Worm (Caenorhabditis elegans) whole organism, early embryonic: ENCODE data around the gene tbx-43.

Source experiments
- B0310.2 ChIP-seq: sonication (generic microtip); optimal IDR thresholded peaks from 2 replicates; lab custom pipeline; 2016; ENCODE audit warnings: mild to moderate bottlenecking, missing genetic modification characterization, missing compliant biosample characterization
- F13C5.2 ChIP-seq: sonication (generic microtip); optimal IDR thresholded peaks from 2 replicates; lab custom pipeline; 2017; ENCODE audit warnings: mild to moderate bottlenecking, missing genetic modification characterization, inconsistent platforms, missing compliant biosample characterization
- aly-1 ChIP-seq: sonication (generic microtip); optimal IDR thresholded peaks from 2 replicates; lab custom pipeline; 2016; ENCODE audit warnings: missing genetic modification characterization, missing compliant biosample characterization
- ama-1 ChIP-seq: fragments of 150-350 bp; optimal IDR thresholded peaks from 2 replicates; lab custom pipeline; 2014
- ceh-13 ChIP-seq: fragments of 200-800 bp; sonication (Bioruptor generic); optimal IDR thresholded peaks from 2 replicates; lab custom pipeline; 2018; ENCODE audit warnings: mild to moderate bottlenecking, missing genetic modification characterization, missing compliant biosample characterization
- ceh-36 ChIP-seq: sonication (generic microtip); optimal IDR thresholded peaks from 2 replicates; lab custom pipeline; 2016; ENCODE audit warnings: missing genetic modification characterization, inconsistent platforms, missing compliant biosample characterization
- ets-7 ChIP-seq: sonication (generic microtip); optimal IDR thresholded peaks from 2 replicates; lab custom pipeline; 2016; ENCODE audit warnings: missing genotype, missing genetic modification characterization, missing compliant biosample characterization
- flt-1 ChIP-seq: fragments of 200-800 bp; sonication (Bioruptor generic); IDR thresholded peaks from 2 replicates; pipeline ENCODE4 v1.3.6; 2022; ENCODE audit warnings: missing genetic modification characterization, missing compliant biosample characterization
- hmbx-1 ChIP-seq: sonication (generic microtip); optimal IDR thresholded peaks from 2 replicates; lab custom pipeline; 2016; ENCODE audit warnings: mild to moderate bottlenecking, missing genetic modification characterization, missing compliant biosample characterization
- hmg-4 ChIP-seq: fragments of 200-800 bp; sonication (Bioruptor generic); optimal IDR thresholded peaks from 2 replicates; lab custom pipeline; 2018; ENCODE audit warnings: mild to moderate bottlenecking, missing genetic modification characterization, missing compliant biosample characterization
- hnd-1 ChIP-seq: sonication (generic microtip); optimal IDR thresholded peaks from 2 replicates; lab custom pipeline; 2016; ENCODE audit warnings: missing genetic modification characterization, missing compliant biosample characterization
- pes-1 ChIP-seq: fragments of 200-800 bp; sonication (Bioruptor generic); IDR thresholded peaks from 2 replicates; pipeline ENCODE4 v1.3.6; 2022; ENCODE audit warnings: missing genetic modification reagents, missing genetic modification characterization, missing compliant biosample characterization
- scrt-1 ChIP-seq: fragments of 200-800 bp; sonication (Bioruptor generic); IDR thresholded peaks from 2 replicates; pipeline ENCODE4 v1.3.6; 2022; ENCODE audit warnings: missing genetic modification characterization, missing compliant biosample characterization
- sea-1 ChIP-seq: fragments of 200-800 bp; sonication (Bioruptor generic); conservative IDR thresholded peaks from 2 replicates; pipeline ENCODE4 v1.3.6; 2022; ENCODE audit warnings: missing genetic modification characterization, missing compliant biosample characterization
- tbx-11 ChIP-seq: fragments of 200-800 bp; sonication (Bioruptor generic); IDR thresholded peaks from 2 replicates; pipeline ENCODE4 v1.3.6; 2022; ENCODE audit warnings: missing genetic modification characterization, missing compliant biosample characterization
- tbx-37 ChIP-seq: fragments of 200-800 bp; sonication (Bioruptor generic); conservative IDR thresholded peaks from 2 replicates; pipeline ENCODE4 v1.3.6; 2022; ENCODE audit warnings: missing genetic modification reagents, missing genetic modification characterization, missing compliant biosample characterization
- tra-4 ChIP-seq: sonication (generic microtip); optimal IDR thresholded peaks from 2 replicates; lab custom pipeline; 2017; ENCODE audit warnings: missing genetic modification characterization, missing compliant biosample characterization

The tbx-43 gene

ce11 chrIII:1769993-1770392, at the start of gene tbx-43:
Gene tbx-43 (minus strand): TSS chrIII:1770093.
- TF ChIP-seq F13C5.2 (tag; lab: Kevin White, UChicago) (no peak), hmg-4 (GFP tag; lab: Kevin White, UChicago) (no peak), sea-1 (GFP tag; lab: Robert Waterston, UW) (no peak), tbx-11 (GFP tag; lab: Robert Waterston, UW) (no peak), tbx-37 (GFP tag; lab: Robert Waterston, UW) (no peak), flt-1 (GFP tag; lab: Robert Waterston, UW) (no peak), ceh-13 (GFP tag; lab: Kevin White, UChicago) (no peak), scrt-1 (GFP tag; lab: Robert Waterston, UW) (no peak), B0310.2 (tag; lab: Kevin White, UChicago) (no peak)

ce11 chrIII:1819049-1819597, 49.2 kb upstream of the tbx-43 start:
- TF ChIP-seq F13C5.2 (tag; lab: Kevin White, UChicago) (no peak), hnd-1 (tag; lab: Kevin White, UChicago) (no peak), tbx-37 (GFP tag; lab: Robert Waterston, UW) (no peak), flt-1 (GFP tag; lab: Robert Waterston, UW) (no peak), pes-1 (GFP tag; lab: Robert Waterston, UW) (no peak), scrt-1 (GFP tag; lab: Robert Waterston, UW) (no peak), ceh-36 (tag; lab: Kevin White, UChicago) (no peak), hmbx-1 (tag; lab: Kevin White, UChicago) (no peak), ceh-13 (GFP tag; lab: Kevin White, UChicago) (no peak), B0310.2 (tag; lab: Kevin White, UChicago) (no peak), tbx-11 (GFP tag; lab: Robert Waterston, UW) (no peak), ets-7 (no peak), aly-1 (tag; lab: Kevin White, UChicago) (no peak)

ce11 chrIII:1818001-1818655, 48.2 kb upstream of the tbx-43 start, which contains the start of gene clp-4:
Gene clp-4 (minus strand): TSS chrIII:1818323.
- no peak for TF ChIP-seq tbx-11 (GFP tag; lab: Robert Waterston, UW)
- no peak for TF ChIP-seq ama-1 (lab: Kevin White, UChicago)
- no peak for TF ChIP-seq B0310.2 (tag; lab: Kevin White, UChicago)
- no peak for TF ChIP-seq flt-1 (GFP tag; lab: Robert Waterston, UW)

ce11 chrIII:1814285-1814684, 44.4 kb upstream of the tbx-43 start:
- TF ChIP-seq F13C5.2 (tag; lab: Kevin White, UChicago) (no peak), B0310.2 (tag; lab: Kevin White, UChicago) (no peak), tbx-37 (GFP tag; lab: Robert Waterston, UW) (no peak)

ce11 chrIII:1806183-1806798, 36.4 kb upstream of the tbx-43 start:
- no peak for TF ChIP-seq ceh-13 (GFP tag; lab: Kevin White, UChicago)
- no peak for TF ChIP-seq hmg-4 (GFP tag; lab: Kevin White, UChicago)
- TF ChIP-seq sea-1 (GFP tag; lab: Robert Waterston, UW), result no peak
- TF ChIP-seq hnd-1 (tag; lab: Kevin White, UChicago), result no peak
- no peak for TF ChIP-seq ets-7
- no peak for TF ChIP-seq tbx-37 (GFP tag; lab: Robert Waterston, UW)
- no peak for TF ChIP-seq F13C5.2 (tag; lab: Kevin White, UChicago)
- TF ChIP-seq B0310.2 (tag; lab: Kevin White, UChicago), result no peak
- TF ChIP-seq pes-1 (GFP tag; lab: Robert Waterston, UW), result no peak
- no peak for TF ChIP-seq hmbx-1 (tag; lab: Kevin White, UChicago)
- no peak for TF ChIP-seq tra-4 (tag; lab: Kevin White, UChicago)
- TF ChIP-seq scrt-1 (GFP tag; lab: Robert Waterston, UW), result no peak
- TF ChIP-seq aly-1 (tag; lab: Kevin White, UChicago), result no peak

- no peak for TF ChIP-seq pes-1 (GFP tag; lab: Robert Waterston, UW)
- TF ChIP-seq scrt-1 (GFP tag; lab: Robert Waterston, UW), result no peak
- TF ChIP-seq F13C5.2 (tag; lab: Kevin White, UChicago), result no peak
- TF ChIP-seq B0310.2 (tag; lab: Kevin White, UChicago), result no peak
Measured at ce11 chrIII:1805415-1806008, 35.6 kb upstream of the tbx-43 start.

ce11 chrIII:1804477-1804876, 34.6 kb upstream of the tbx-43 start:
- TF ChIP-seq tbx-37 (GFP tag; lab: Robert Waterston, UW) (no peak), hnd-1 (tag; lab: Kevin White, UChicago) (no peak), aly-1 (tag; lab: Kevin White, UChicago) (no peak), tbx-11 (GFP tag; lab: Robert Waterston, UW) (no peak), ceh-36 (tag; lab: Kevin White, UChicago) (no peak), B0310.2 (tag; lab: Kevin White, UChicago) (no peak), ama-1 (lab: Kevin White, UChicago) (no peak), hmg-4 (GFP tag; lab: Kevin White, UChicago) (no peak)
